Fruit fly (Drosophila melanogaster): ENCODE measurements around the gene CG15172.

Gene CG15172

DNA sequence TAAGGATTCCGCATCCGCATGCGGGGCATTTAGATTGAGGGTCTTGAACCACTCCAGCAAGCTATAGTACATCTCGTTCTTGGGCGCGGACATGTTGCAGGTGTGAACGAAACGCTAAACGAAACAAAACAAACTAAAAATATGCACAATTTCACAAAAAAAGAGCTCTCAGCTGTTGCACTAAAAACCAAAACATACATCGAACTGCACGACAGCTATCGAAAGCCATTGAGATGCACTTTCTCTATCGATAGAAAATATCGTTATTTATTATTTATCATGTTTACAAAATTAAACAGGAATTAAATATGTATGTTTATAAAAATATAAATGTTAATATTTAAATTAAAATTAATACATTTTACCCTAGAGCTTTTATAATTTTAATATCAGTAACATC lies 11.1 kb downstream of the CG15172 start, which contains the start of gene hook (continued):
- TF ChIP-seq tna (GFP tag; IDR thresholded peaks at IDR 0.05; ENCODE audit: partially characterized antibody) (0 out of 2 replicates have a peak, but pooled peaks have one; percentile 40), CG14710 (tag; optimal IDR thresholded peaks at IDR 0.05) (peak; percentile 15), CG34224 (GFP tag; IDR thresholded peaks at IDR 0.05; ENCODE audit: partially characterized antibody) (peak; percentile 70), CG12391 (tag; optimal IDR thresholded peaks at IDR 0.05) (peak; percentile 14), bbx (GFP tag; IDR thresholded peaks at IDR 0.05; ENCODE audit: partially characterized antibody) (peak; percentile 85)

DNA sequence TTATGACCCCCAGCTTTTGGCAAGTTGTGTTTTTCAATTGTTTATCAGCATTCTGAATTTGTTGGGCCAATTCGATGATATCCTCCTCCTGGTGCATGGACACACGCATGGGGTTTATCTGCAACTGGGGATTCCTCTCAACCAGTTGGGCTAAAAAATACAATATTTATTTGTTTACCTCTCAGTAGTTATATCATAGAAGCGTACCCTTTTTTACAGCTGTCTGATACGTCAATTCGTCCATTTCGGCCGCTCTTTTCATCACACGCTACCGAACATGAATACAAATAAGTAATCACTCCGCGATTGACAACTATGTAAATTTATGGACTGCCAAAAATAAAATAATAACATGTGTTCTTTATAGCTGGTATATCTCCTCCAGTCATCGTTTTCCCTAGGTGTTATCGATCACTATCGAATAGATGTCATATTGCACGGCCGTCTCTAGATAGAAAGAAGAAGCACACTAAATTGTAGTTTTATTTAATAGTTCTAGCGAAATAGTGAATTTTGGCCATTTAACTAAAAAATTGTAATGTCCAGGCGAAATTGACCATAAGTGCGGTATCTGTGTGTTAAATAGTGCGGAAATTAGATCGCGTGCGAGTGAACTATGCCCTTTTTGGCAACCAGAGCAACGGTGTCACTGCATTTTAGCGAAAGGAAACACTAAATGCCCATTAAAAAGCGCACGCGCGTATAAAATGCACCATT lies 12.2 kb downstream of the CG15172 start, which contains the start of the genes mib2 and CG31800:
Gene mib2, plus strand, starts transcription at position 232 of the 717 bp plus-strand sequence.
Gene CG31800, minus strand, starts transcription at position 364 of the 717 bp plus-strand sequence.
- TF ChIP-seq knrl (GFP tag; IDR thresholded peaks at IDR 0.05; ENCODE audit: partially characterized antibody): peak; percentile 86
- peak; percentile 78 for TF ChIP-seq CG13287 (GFP tag; IDR thresholded peaks at IDR 0.05; ENCODE audit: partially characterized antibody)
- TF ChIP-seq CG11504 (tag; optimal IDR thresholded peaks at IDR 0.05): peak; percentile 23
- peak; percentile 90 for TF ChIP-seq CG4617 (GFP tag; optimal IDR thresholded peaks at IDR 0.05; ENCODE audit: borderline replicate concordance)
- TF ChIP-seq Dip2 (GFP tag; IDR thresholded peaks at IDR 0.05): no peak
- TF ChIP-seq CG8089 (GFP tag; optimal IDR thresholded peaks at IDR 0.05): no peak
- TF ChIP-seq zen2 (GFP tag; IDR thresholded peaks at IDR 0.05; ENCODE audit: partially characterized antibody): peak; percentile 81; the same call in 2 of the 3 replicates
- peak; percentile 38 for TF ChIP-seq sug (tag; optimal IDR thresholded peaks at IDR 0.05)
- TF ChIP-seq gfzf (GFP tag; optimal IDR thresholded peaks at IDR 0.05): peak; percentile 22
- TF ChIP-seq ac (GFP tag; optimal IDR thresholded peaks at IDR 0.05): no peak
- TF ChIP-seq Scr (GFP tag; IDR thresholded peaks at IDR 0.05; ENCODE audit: partially characterized antibody): peak; percentile 85
- TF ChIP-seq CG15514 (GFP tag; optimal IDR thresholded peaks at IDR 0.05): peak; percentile 26
- TF ChIP-seq CG7963 (GFP tag; IDR thresholded peaks at IDR 0.05; ENCODE audit: partially characterized antibody): peak; percentile 86
- no peak for TF ChIP-seq Lhr (GFP tag; optimal IDR thresholded peaks at IDR 0.05)
- peak; percentile 80 for TF ChIP-seq Med (GFP tag)
- TF ChIP-seq CG9797 (GFP tag; optimal IDR thresholded peaks at IDR 0.05): no peak
- no peak for TF ChIP-seq CG15011 (GFP tag; optimal IDR thresholded peaks at IDR 0.05)
- TF ChIP-seq Sry-δ (GFP tag; optimal IDR thresholded peaks at IDR 0.05): peak; percentile 93
- peak; percentile 39 for TF ChIP-seq CG30020 (tag; optimal IDR thresholded peaks at IDR 0.05)
- TF ChIP-seq bbx (GFP tag; IDR thresholded peaks at IDR 0.05; ENCODE audit: partially characterized antibody): peak; percentile 91
- no peak for TF ChIP-seq CG3726 (GFP tag; IDR thresholded peaks at IDR 0.05)
- peak; percentile 74 for TF ChIP-seq CG2129 (GFP tag; IDR thresholded peaks at IDR 0.05; ENCODE audit: partially characterized antibody)
- no peak for TF ChIP-seq CoRest (tag; optimal IDR thresholded peaks at IDR 0.05)
- no peak for TF ChIP-seq CG4404 (GFP tag; IDR thresholded peaks at IDR 0.05)
- peak; percentile 86 for TF ChIP-seq Dref (GFP tag; IDR thresholded peaks at IDR 0.05)
- TF ChIP-seq prd (optimal IDR thresholded peaks at IDR 0.05): no peak
- TF ChIP-seq prd (GFP tag; IDR thresholded peaks at IDR 0.05): no peak
- TF ChIP-seq nmo (GFP tag; optimal IDR thresholded peaks at IDR 0.05): peak; percentile 20
- TF ChIP-seq amos (GFP tag; IDR thresholded peaks at IDR 0.05; ENCODE audit: partially characterized antibody): peak; percentile 88
- TF ChIP-seq CG3281 (GFP tag; optimal IDR thresholded peaks at IDR 0.05): peak; percentile 5
- peak; percentile 89 for TF ChIP-seq HLH4C (GFP tag; IDR thresholded peaks at IDR 0.05; ENCODE audit: partially characterized antibody)
- TF ChIP-seq ewg (GFP tag; optimal IDR thresholded peaks at IDR 0.05): peak; percentile 73
- TF ChIP-seq Abd-B (GFP tag; optimal IDR thresholded peaks at IDR 0.05): peak; percentile 37
- TF ChIP-seq CG3163 (GFP tag; optimal IDR thresholded peaks at IDR 0.05): no peak
- peak; percentile 1 for TF ChIP-seq chn (GFP tag; optimal IDR thresholded peaks at IDR 0.05)
- TF ChIP-seq Doc3 (GFP tag; IDR thresholded peaks at IDR 0.05; ENCODE audit: partially characterized antibody): peak; percentile 76; the same call in 2 of the 3 replicates
- no peak for TF ChIP-seq Fer3 (tag; optimal IDR thresholded peaks at IDR 0.05)
- no peak for TF ChIP-seq tgo (GFP tag; IDR thresholded peaks at IDR 0.05)
- TF ChIP-seq wor (GFP tag; IDR thresholded peaks at IDR 0.05): no peak
- no peak for TF ChIP-seq sqz (GFP tag; optimal IDR thresholded peaks at IDR 0.05)
- peak; percentile 89 for TF ChIP-seq Bgb (GFP tag; IDR thresholded peaks at IDR 0.05; ENCODE audit: partially characterized antibody)
